Fruit fly (Drosophila melanogaster): ENCODE data around the gene CG17261.
A peak's percentile ranks its signal among the peaks of the same experiment; 100 is the strongest.

CG17261 gene

DNA sequence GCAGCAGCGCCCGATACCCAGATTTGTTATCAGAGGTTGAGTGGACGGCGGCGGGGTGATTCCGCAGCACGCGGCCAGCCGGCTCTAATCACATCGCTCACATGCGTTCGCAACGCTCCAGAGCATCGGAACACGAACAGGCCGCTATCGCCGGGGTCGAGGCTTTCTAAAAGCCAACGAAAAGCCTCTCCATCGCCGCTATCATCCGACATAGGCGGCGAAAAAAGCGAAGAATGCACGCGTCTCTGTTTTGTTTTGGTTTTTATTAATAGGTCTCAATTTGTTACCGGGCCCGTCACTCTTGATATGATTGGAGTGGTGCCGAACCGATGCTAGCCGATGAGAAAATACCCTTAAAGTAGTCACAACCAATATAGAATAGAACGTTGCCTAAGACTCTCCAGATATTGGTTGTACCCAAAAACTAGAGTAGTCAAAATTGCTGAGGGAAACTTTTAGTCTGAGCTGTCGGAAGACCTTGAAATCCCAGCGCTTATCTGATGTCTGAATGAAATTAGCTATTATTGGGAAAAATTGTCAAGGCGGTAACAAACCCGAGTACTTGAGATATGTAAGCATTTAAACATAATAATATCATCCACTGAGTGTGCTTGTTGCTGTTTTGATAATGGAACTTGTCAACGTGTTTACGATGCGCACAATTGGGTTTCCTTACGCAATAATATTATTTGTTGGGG lies at the start of gene CG17261 (continued):
- no peak for TF ChIP-seq Dip2 (GFP tag; IDR thresholded peaks at IDR 0.05)
- peak; percentile 37 for TF ChIP-seq tin (GFP tag; optimal IDR thresholded peaks at IDR 0.05)
- TF ChIP-seq CG3726 (GFP tag; IDR thresholded peaks at IDR 0.05) = no peak
- TF ChIP-seq CG7987 (GFP tag; optimal IDR thresholded peaks at IDR 0.05) = peak; percentile 86
- TF ChIP-seq CG9932 (GFP tag; IDR thresholded peaks at IDR 0.05) = peak; percentile 63
- TF ChIP-seq Ets65A (GFP tag) = no peak
- 0 out of 3 replicates have a peak, but pooled peaks have one; percentile 33 for TF ChIP-seq otp (GFP tag; IDR thresholded peaks at IDR 0.05)
- no peak for TF ChIP-seq MESR4 (GFP tag; optimal IDR thresholded peaks at IDR 0.05)
- peak; percentile 18 for TF ChIP-seq CG13296 (GFP tag; optimal IDR thresholded peaks at IDR 0.05)
- TF ChIP-seq tio (GFP tag; optimal IDR thresholded peaks at IDR 0.05) = no peak
- peak; percentile 10 for TF ChIP-seq Hr3 (GFP tag; optimal IDR thresholded peaks at IDR 0.05)
- peak; percentile 6 for TF ChIP-seq Hsf (GFP tag; optimal IDR thresholded peaks at IDR 0.05)
- TF ChIP-seq ftz-f1 (GFP tag; optimal IDR thresholded peaks at IDR 0.05) = peak; percentile 87
- TF ChIP-seq nerfin-2 (GFP tag; IDR thresholded peaks at IDR 0.05; ENCODE audit: partially characterized antibody) = no peak
- TF ChIP-seq CG11093 (GFP tag; IDR thresholded peaks at IDR 0.05) = no peak
- peak; percentile 51 for TF ChIP-seq CG1603 (tag; optimal IDR thresholded peaks at IDR 0.05)
- no peak for TF ChIP-seq CG5245 (GFP tag; optimal IDR thresholded peaks at IDR 0.05)
- peak; percentile 35 to 90 for TF ChIP-seq Pdp1 (GFP tag; optimal IDR thresholded peaks at IDR 0.05)
- TF ChIP-seq corto (GFP tag; optimal IDR thresholded peaks at IDR 0.05) = no peak
- TF ChIP-seq Nf-YC (tag; optimal IDR thresholded peaks at IDR 0.05) = no peak
- peak; percentile 24; the same call in 1 of the 2 replicates for TF ChIP-seq lmd (GFP tag; IDR thresholded peaks at IDR 0.05)
- TF ChIP-seq CG30431 (GFP tag; optimal IDR thresholded peaks at IDR 0.05) = no peak
- peak; percentile 88 for TF ChIP-seq sd (tag; optimal IDR thresholded peaks at IDR 0.05)
- TF ChIP-seq CG4617 (GFP tag; optimal IDR thresholded peaks at IDR 0.05; ENCODE audit: borderline replicate concordance) = no peak
- TF ChIP-seq CG13624 (GFP tag; optimal IDR thresholded peaks at IDR 0.05) = peak; percentile 38
- no peak for TF ChIP-seq ttk (GFP tag; IDR thresholded peaks at IDR 0.05)
- TF ChIP-seq CG6813 (GFP tag; optimal IDR thresholded peaks at IDR 0.05) = no peak
- no peak for TF ChIP-seq CG2875 (GFP tag; optimal IDR thresholded peaks at IDR 0.05)
- peak; percentile 31 to 35 for TF ChIP-seq dpn (GFP tag; optimal IDR thresholded peaks at IDR 0.05)
- peak; percentile 4 for TF ChIP-seq HmgD (GFP tag; optimal IDR thresholded peaks at IDR 0.05)
- no peak for TF ChIP-seq prd (optimal IDR thresholded peaks at IDR 0.05)
- TF ChIP-seq prd (GFP tag; IDR thresholded peaks at IDR 0.05) = 0 out of 3 replicates have a peak, but pooled peaks have one; percentile 28
- no peak for TF ChIP-seq CG8290 (GFP tag; optimal IDR thresholded peaks at IDR 0.05)
- peak in 1 of 2 experiments; percentile 70 for TF ChIP-seq CG8290 (tag; optimal IDR thresholded peaks at IDR 0.05)
- TF ChIP-seq fd102C (GFP tag; optimal IDR thresholded peaks at IDR 0.05) = no peak
- no peak for TF ChIP-seq Dfd (GFP tag; optimal IDR thresholded peaks at IDR 0.05)
- peak; percentile 56 for TF ChIP-seq CG2678 (tag; optimal IDR thresholded peaks at IDR 0.05)
- no peak for TF ChIP-seq Ada2b (GFP tag; IDR thresholded peaks at IDR 0.05)
- TF ChIP-seq CoRest (tag; optimal IDR thresholded peaks at IDR 0.05) = peak; percentile 25
- no peak for TF ChIP-seq HLHmδ (GFP tag; optimal IDR thresholded peaks at IDR 0.05)
- no peak for TF ChIP-seq CG13123 (GFP tag; optimal IDR thresholded peaks at IDR 0.05)
- peak; percentile 28 for TF ChIP-seq bab2 (GFP tag; optimal IDR thresholded peaks at IDR 0.05)
- TF ChIP-seq NC2β (GFP tag; optimal IDR thresholded peaks at IDR 0.05) = no peak
- TF ChIP-seq kay (GFP tag; optimal IDR thresholded peaks at IDR 0.05) = peak; percentile 22
- TF ChIP-seq CG9876 (GFP tag; optimal IDR thresholded peaks at IDR 0.05) = no peak
- TF ChIP-seq Sry-β (GFP tag; optimal IDR thresholded peaks at IDR 0.05) = no peak
- no peak for TF ChIP-seq CG1602 (GFP tag; optimal IDR thresholded peaks at IDR 0.05)
- peak; percentile 52 for TF ChIP-seq gem (tag; optimal IDR thresholded peaks at IDR 0.05)
- peak; percentile 21 to 35 for TF ChIP-seq Hr51 (GFP tag; optimal IDR thresholded peaks at IDR 0.05)
- no peak for TF ChIP-seq Poxn (GFP tag; IDR thresholded peaks at IDR 0.05)
